Fruit fly (Drosophila melanogaster): ENCODE measurements around the gene CG32202.

- TF ChIP-seq CG8478 (optimal IDR thresholded peaks at IDR 0.05) (no peak), CTCF (optimal IDR thresholded peaks at IDR 0.05) (no peak)
Observed at dm6 chr3L:18632187-18632635, 49.8 kb upstream of the CG32202 start.
